Worm (Caenorhabditis elegans): ENCODE results near the gene hrpu-1.

DNA sequence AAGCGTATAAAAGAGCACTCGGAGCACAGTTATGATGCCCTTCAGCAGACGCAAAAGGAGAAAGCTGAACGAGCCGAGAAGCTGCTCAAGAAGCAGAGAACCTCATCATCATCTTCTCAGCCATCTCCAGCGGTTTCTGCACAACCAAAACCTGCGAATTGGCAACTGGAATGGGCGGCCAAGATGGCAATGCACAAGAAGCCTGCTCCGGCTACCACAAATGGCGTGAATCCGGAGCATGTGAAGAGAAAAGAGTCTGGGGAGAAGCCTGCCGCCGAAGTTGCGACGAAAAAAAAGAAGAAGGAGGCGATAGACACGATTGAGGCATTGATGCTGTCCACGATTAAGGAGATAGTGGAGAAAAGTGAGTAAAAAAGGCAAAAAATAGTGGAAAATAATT lies 1.7 kb downstream of the hrpu-1 start:
- TF ChIP-seq Y22D7AL.16 (tag; optimal IDR thresholded peaks at IDR 0.05) (no peak), ama-1 (optimal IDR thresholded peaks at IDR 0.05) (no peak), hlh-30 (tag; optimal IDR thresholded peaks at IDR 0.05; ENCODE audit: insufficient read depth) (no peak), sdc-2 (tag; optimal IDR thresholded peaks at IDR 0.05) (no peak), hlh-15 (tag; optimal IDR thresholded peaks at IDR 0.05) (no peak), npax-4 (tag; optimal IDR thresholded peaks at IDR 0.05) (no peak), elt-2 (tag; optimal IDR thresholded peaks at IDR 0.05) (no peak), fkh-10 (GFP tag; optimal IDR thresholded peaks at IDR 0.05) (no peak)

Data from whole organism, late embryonic.